Fruit fly (Drosophila melanogaster): ENCODE results near the gene CG9044.

DNA sequence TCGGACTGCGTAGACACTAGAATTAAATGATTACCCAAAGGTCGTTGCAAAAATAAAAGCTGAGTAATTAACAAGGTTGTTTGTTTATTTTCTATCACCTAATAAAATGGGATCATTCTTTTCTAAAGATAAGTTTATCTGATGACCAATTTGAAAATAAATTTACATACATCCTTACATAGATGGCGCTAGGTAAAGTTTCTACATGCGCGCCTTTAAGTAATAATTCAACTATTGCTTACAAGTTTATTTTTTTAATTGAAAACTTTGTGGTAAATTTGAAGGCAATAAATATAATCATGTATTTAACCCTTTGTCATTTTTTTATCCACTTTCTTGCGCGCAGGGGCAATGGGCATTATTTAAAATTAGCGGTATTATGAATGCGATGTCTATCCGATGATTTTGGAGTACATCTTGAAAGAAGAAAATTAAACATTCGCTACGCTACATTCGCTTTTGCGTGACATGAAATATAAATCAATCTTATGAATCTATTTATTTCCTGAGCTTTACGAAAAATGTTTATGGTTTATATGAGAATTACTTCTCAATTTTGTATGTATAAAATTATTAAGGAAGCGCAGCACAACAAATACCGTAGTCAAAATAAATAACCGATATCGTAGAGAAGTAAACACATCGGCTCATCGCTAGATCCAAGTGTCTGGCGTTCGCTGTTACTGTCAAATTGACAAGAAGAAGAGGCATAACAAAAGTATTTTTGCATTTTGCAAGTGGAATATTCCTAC is at the start of gene CG9044:
- TF ChIP-seq CG4318 (GFP tag; optimal IDR thresholded peaks at IDR 0.05) (no peak), CG31627 (GFP tag; optimal IDR thresholded peaks at IDR 0.05) (peak; percentile 68)
